Fruit fly (Drosophila melanogaster): Measurements from ENCODE around the gene Bhmt.

DNA sequence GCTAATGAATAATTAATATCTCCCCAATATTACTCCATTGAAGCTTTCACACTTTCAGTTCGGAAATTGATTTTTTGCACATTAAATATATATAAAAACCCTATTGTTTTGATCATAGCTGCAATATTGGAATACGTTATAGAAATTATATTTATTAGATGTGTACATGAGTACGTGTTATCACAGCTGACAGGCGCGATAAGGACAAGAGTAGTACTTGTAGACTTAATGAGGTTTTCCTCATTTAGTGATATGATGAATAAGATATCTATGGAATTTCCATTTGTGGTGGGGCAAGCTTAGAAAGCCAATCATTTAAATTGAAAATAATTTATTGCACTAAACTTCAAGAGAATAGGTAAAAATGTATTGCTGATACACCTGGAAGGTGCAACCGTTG is 45.4 kb upstream of the Bhmt start:
- no peak for TF ChIP-seq brk (GFP tag; optimal IDR thresholded peaks at IDR 0.05)
- TF ChIP-seq woc (GFP tag; optimal IDR thresholded peaks at IDR 0.05): no peak
- TF ChIP-seq pan (optimal IDR thresholded peaks at IDR 0.05): no peak
- no peak for TF ChIP-seq dmrt93B (GFP tag; optimal IDR thresholded peaks at IDR 0.05)
- no peak for TF ChIP-seq Mio (GFP tag; optimal IDR thresholded peaks at IDR 0.05)
- no peak for TF ChIP-seq h (GFP tag; optimal IDR thresholded peaks at IDR 0.05)
- no peak for TF ChIP-seq CrebA (GFP tag; optimal IDR thresholded peaks at IDR 0.05; ENCODE audit: borderline replicate concordance)
- TF ChIP-seq Hr78 (GFP tag; optimal IDR thresholded peaks at IDR 0.05): no peak
- TF ChIP-seq lola (GFP tag; optimal IDR thresholded peaks at IDR 0.05): no peak
- TF ChIP-seq HLH106 (tag; optimal IDR thresholded peaks at IDR 0.05): no peak

Data from whole organism, wandering third instar larva.